Worm (Caenorhabditis elegans): ENCODE data around the gene C47D12.2.

The C47D12.2 gene

ce11 chrII:11675877-11676473 is at the start of gene C47D12.2, which contains the start of gene trr-1:
TSS of gene C47D12.2 (plus strand) at chrII:11676306.
TSS of gene trr-1 (minus strand) at chrII:11675927.
- TF ChIP-seq aly-2 (tag; optimal IDR thresholded peaks at IDR 0.05) (peak; percentile 49), lin-13 (GFP tag; optimal IDR thresholded peaks at IDR 0.05) (peak; percentile 39), mep-1 (tag; optimal IDR thresholded peaks at IDR 0.05) (no peak), efl-1 (optimal IDR thresholded peaks at IDR 0.05) (peak; percentile 79 to 87), efl-1 (GFP tag; optimal IDR thresholded peaks at IDR 0.05 in 1 of 2) (peak; percentile 85 to 98), elt-2 (tag; optimal IDR thresholded peaks at IDR 0.05) (peak; percentile 5), skn-1 (tag; optimal IDR thresholded peaks at IDR 0.05) (peak; percentile 84), mdl-1 (tag; optimal IDR thresholded peaks at IDR 0.05) (no peak), aha-1 (tag; optimal IDR thresholded peaks at IDR 0.05) (no peak), fkh-4 (tag; optimal IDR thresholded peaks at IDR 0.05; ENCODE audit: borderline replicate concordance) (peak; percentile 14), egl-13 (tag; optimal IDR thresholded peaks at IDR 0.05) (peak; percentile 2), nhr-20 (tag; optimal IDR thresholded peaks at IDR 0.05) (peak; percentile 68), dpl-1 (GFP tag; optimal IDR thresholded peaks at IDR 0.05) (peak; percentile 81 to 88 (median 87)), hpl-2 (GFP tag; optimal IDR thresholded peaks at IDR 0.05) (peak; percentile 58), irx-1 (tag; optimal IDR thresholded peaks at IDR 0.05) (no peak), ceh-63 (GFP tag; optimal IDR thresholded peaks at IDR 0.05) (no peak), nhr-85 (tag) (peak; percentile 80), unc-130 (tag; optimal IDR thresholded peaks at IDR 0.05) (peak; percentile 24), rnt-1 (tag; optimal IDR thresholded peaks at IDR 0.05) (peak; percentile 87), C16A3.4 (tag; optimal IDR thresholded peaks at IDR 0.05) (peak; percentile 82), hlh-17 (GFP tag; optimal IDR thresholded peaks at IDR 0.05; ENCODE audit: borderline replicate concordance) (no peak), nhr-71 (tag; optimal IDR thresholded peaks at IDR 0.05) (no peak), unc-86 (tag; optimal IDR thresholded peaks at IDR 0.05) (peak; percentile 48), lin-15B (tag; optimal IDR thresholded peaks at IDR 0.05) (peak; percentile 62), ztf-11 (tag; optimal IDR thresholded peaks at IDR 0.05) (peak in 1 of 2 experiments; percentile 28), mef-2 (tag; optimal IDR thresholded peaks at IDR 0.05) (no peak), lsy-2 (tag; optimal IDR thresholded peaks at IDR 0.05) (peak in 1 of 2 experiments; percentile 84), sptf-1 (tag; optimal IDR thresholded peaks at IDR 0.05) (no peak), xbp-1 (tag; optimal IDR thresholded peaks at IDR 0.05) (peak; percentile 79), fkh-8 (tag; optimal IDR thresholded peaks at IDR 0.05) (peak; percentile 26), ceh-82 (tag; optimal IDR thresholded peaks at IDR 0.05) (peak; percentile 42 to 77 (median 74)), lin-35 (GFP tag; optimal IDR thresholded peaks at IDR 0.05) (peak; percentile 85 to 91), snu-23 (GFP tag; optimal IDR thresholded peaks at IDR 0.05) (peak; percentile 82), ama-1 (optimal IDR thresholded peaks at IDR 0.05) (peak; percentile 37), lir-3 (tag; optimal IDR thresholded peaks at IDR 0.05; ENCODE audit: poor library complexity) (peak; percentile 36), jun-1 (tag; optimal IDR thresholded peaks at IDR 0.05) (peak; percentile 44), nhr-84 (tag; optimal IDR thresholded peaks at IDR 0.05) (no peak), nhr-76 (tag; optimal IDR thresholded peaks at IDR 0.05) (no peak), unc-30 (tag; optimal IDR thresholded peaks at IDR 0.05) (no peak), swsn-7 (tag; optimal IDR thresholded peaks at IDR 0.05) (peak; percentile 68), nhr-19 (GFP tag; conservative IDR thresholded peaks at IDR 0.05) (peak; percentile 68), Y116A8C.19 (tag; optimal IDR thresholded peaks at IDR 0.05; ENCODE audit: borderline replicate concordance) (no peak), grh-1 (GFP tag; IDR thresholded peaks at IDR 0.05) (peak; percentile 59; the same call in 1 of the 2 replicates), C04F5.9 (tag; optimal IDR thresholded peaks at IDR 0.05) (no peak), isw-1 (GFP tag; IDR thresholded peaks at IDR 0.05) (peak; percentile 47), tlp-1 (tag; optimal IDR thresholded peaks at IDR 0.05) (no peak), unc-62 (GFP tag; optimal IDR thresholded peaks at IDR 0.05) (no peak), F16B12.6 (tag; optimal IDR thresholded peaks at IDR 0.05) (peak; percentile 64), nhr-77 (tag; optimal IDR thresholded peaks at IDR 0.05) (peak; percentile 26), nhr-12 (tag; optimal IDR thresholded peaks at IDR 0.05) (no peak)
